Worm (Caenorhabditis elegans) whole organism, young adult: Measurements from ENCODE around the gene sto-6.

Source experiments
- F33H1.4 ChIP-seq: fragments of 200-800 bp; sonication (Bioruptor generic); IDR thresholded peaks from 2 replicates; pipeline ENCODE4 v1.3.6; 2022; ENCODE audit warnings: missing genetic modification reagents, missing genetic modification characterization, missing compliant biosample characterization
- K12H6.12 ChIP-seq: fragments of 200-800 bp; sonication (Bioruptor generic); optimal IDR thresholded peaks from 2 replicates; lab custom pipeline; 2018; ENCODE audit warnings: mild to moderate bottlenecking, missing genetic modification characterization, missing compliant biosample characterization
- T07F8.4 ChIP-seq: sonication (generic microtip); optimal IDR thresholded peaks from 2 replicates; lab custom pipeline; 2016; ENCODE audit warnings: mild to moderate bottlenecking, missing genetic modification characterization, moderate library complexity, missing compliant biosample characterization
- ZK185.1 ChIP-seq: sonication (generic microtip); optimal IDR thresholded peaks from 2 replicates; lab custom pipeline; 2016; ENCODE audit warnings: mild to moderate bottlenecking, missing genetic modification characterization, missing compliant biosample characterization; ENCODE audit not compliant: poor library complexity, severe bottlenecking
- ceh-27 ChIP-seq: fragments of 200-800 bp; sonication (Bioruptor generic); optimal IDR thresholded peaks from 2 replicates; lab custom pipeline; 2018; ENCODE audit warnings: mild to moderate bottlenecking, missing genetic modification characterization, moderate library complexity, missing compliant biosample characterization
- die-1 ChIP-seq: sonication (generic microtip); optimal IDR thresholded peaks from 2 replicates; lab custom pipeline; 2016; ENCODE audit warnings: missing genotype, mild to moderate bottlenecking, missing genetic modification characterization, missing compliant biosample characterization
- lin-35 ChIP-seq, 3 experiments: fragments of 150-350 bp in 2 of 3; sonication (generic microtip) in 1 of 3; optimal IDR thresholded peaks; 2 replicates each; lab custom pipeline; 2014 to 2018; ENCODE audit warnings: missing biosample characterization in 3 of 3, missing genetic modification characterization in 3 of 3, missing genetic modification reagents in 3 of 3
- lsl-1 ChIP-seq: fragments of 200-800 bp; sonication (Bioruptor generic); optimal IDR thresholded peaks from 2 replicates; lab custom pipeline; 2018; ENCODE audit warnings: mild to moderate bottlenecking, missing genetic modification characterization, moderate library complexity, missing compliant biosample characterization
- nhr-80 ChIP-seq: sonication (generic microtip); optimal IDR thresholded peaks from 2 replicates; lab custom pipeline; 2016; ENCODE audit warnings: missing genetic modification characterization, missing compliant biosample characterization
- sea-2 ChIP-seq: fragments of 200-800 bp; sonication (Bioruptor generic); IDR thresholded peaks from 2 replicates; pipeline ENCODE4 v1.3.6; 2022; ENCODE audit warnings: missing genetic modification characterization, missing compliant biosample characterization
- tlf-1 ChIP-seq: fragments of 200-800 bp; sonication (Bioruptor generic); optimal IDR thresholded peaks from 2 replicates; lab custom pipeline; 2018; ENCODE audit warnings: mild to moderate bottlenecking, missing genetic modification characterization, missing compliant biosample characterization
- unc-62 ChIP-seq: fragments of 150-350 bp; optimal IDR thresholded peaks from 2 replicates; lab custom pipeline; 2014; ENCODE audit warnings: missing biosample characterization, missing genetic modification reagents, missing genetic modification characterization
- ztf-18 ChIP-seq: sonication (generic microtip); optimal IDR thresholded peaks from 2 replicates; lab custom pipeline; 2016; ENCODE audit warnings: missing genotype, mild to moderate bottlenecking, missing genetic modification characterization, missing compliant biosample characterization
- ztf-25 ChIP-seq: fragments of 200-800 bp; sonication (Bioruptor generic); IDR thresholded peaks from 2 replicates; pipeline ENCODE4 v1.3.6; 2022; ENCODE audit warnings: missing genetic modification reagents, missing genetic modification characterization, missing compliant biosample characterization

- no peak for TF ChIP-seq T07F8.4 (tag; lab: Kevin White, UChicago)
- TF ChIP-seq die-1 (tag; lab: Kevin White, UChicago) = no peak
- no peak for TF ChIP-seq lsl-1 (GFP tag; lab: Kevin White, UChicago)
- no peak for TF ChIP-seq sea-2 (GFP tag; lab: Robert Waterston, UW)
- no peak for TF ChIP-seq tlf-1 (GFP tag; lab: Kevin White, UChicago)
- no peak for TF ChIP-seq ceh-27 (GFP tag; lab: Kevin White, UChicago)
- no peak for TF ChIP-seq lin-35 (GFP tag; optimal IDR thresholded peaks at IDR 0.05; lab: Kevin White, UChicago)
- peak; percentile 28 for TF ChIP-seq unc-62 (GFP tag; lab: Kevin White, UChicago)
- TF ChIP-seq F33H1.4 (GFP tag; lab: Robert Waterston, UW) = no peak
- no peak for TF ChIP-seq ztf-25
- TF ChIP-seq K12H6.12 = no peak
- no peak for TF ChIP-seq ZK185.1
- TF ChIP-seq ztf-18 = no peak
- peak; percentile 99 for TF ChIP-seq nhr-80 (tag; lab: Kevin White, UChicago)
These were observed 48.6 kb downstream of the sto-6 start, which contains the start of gene T04F8.7 for ce11 chrX:11680851-11681250.
